Worm (Caenorhabditis elegans) whole organism, late embryonic: ENCODE data around the gene cyp-33D1.

Experiments used
- C38D4.7 ChIP-seq: fragments of 200-800 bp; sonication (Bioruptor generic); optimal IDR thresholded peaks from 2 replicates; lab custom pipeline; 2018; ENCODE audit warnings: mild to moderate bottlenecking, missing genetic modification characterization, moderate library complexity, missing compliant biosample characterization
- F13H6.1 ChIP-seq: sonication (generic microtip); optimal IDR thresholded peaks from 2 replicates; lab custom pipeline; 2016; ENCODE audit warnings: missing genetic modification characterization, missing compliant biosample characterization
- T23F11.4 ChIP-seq: fragments of 200-800 bp; sonication (Bioruptor generic); optimal IDR thresholded peaks from 2 replicates; lab custom pipeline; 2018; ENCODE audit warnings: mild to moderate bottlenecking, missing genetic modification characterization, missing compliant biosample characterization
- ceh-2 ChIP-seq: sonication (generic microtip); optimal IDR thresholded peaks from 2 replicates; lab custom pipeline; 2016; ENCODE audit warnings: missing genotype, missing genetic modification characterization, missing compliant biosample characterization
- ceh-22 ChIP-seq: sonication (generic microtip); optimal IDR thresholded peaks from 2 replicates; lab custom pipeline; 2017; ENCODE audit warnings: missing biosample characterization, missing genetic modification characterization
- ceh-24 ChIP-seq: sonication (generic microtip); optimal IDR thresholded peaks from 2 replicates; lab custom pipeline; 2016; ENCODE audit warnings: mild to moderate bottlenecking, missing genetic modification characterization, missing compliant biosample characterization
- ceh-9 ChIP-seq: sonication (generic microtip); optimal IDR thresholded peaks from 2 replicates; lab custom pipeline; 2016; ENCODE audit warnings: mild to moderate bottlenecking, missing genetic modification characterization, inconsistent platforms, missing compliant biosample characterization
- che-1 ChIP-seq: sonication (generic microtip); optimal IDR thresholded peaks from 2 replicates; lab custom pipeline; 2016; ENCODE audit warnings: mild to moderate bottlenecking, missing genetic modification characterization, missing compliant biosample characterization
- dve-1 ChIP-seq: sonication (generic microtip); optimal IDR thresholded peaks from 2 replicates; lab custom pipeline; 2017; ENCODE audit warnings: antibody characterized with exemption, mild to moderate bottlenecking, missing genetic modification characterization, missing compliant biosample characterization
- elt-2 ChIP-seq: sonication (generic microtip); optimal IDR thresholded peaks from 2 replicates; lab custom pipeline; 2016; ENCODE audit warnings: missing genetic modification reagents, missing genetic modification characterization, missing compliant biosample characterization
- fax-1 ChIP-seq: sonication (generic microtip); optimal IDR thresholded peaks from 2 replicates; lab custom pipeline; 2016; ENCODE audit warnings: missing genotype, missing genetic modification characterization, missing compliant biosample characterization
- hlh-13 ChIP-seq: fragments of 200-800 bp; sonication (Bioruptor generic); optimal IDR thresholded peaks from 2 replicates; lab custom pipeline; 2018; ENCODE audit warnings: mild to moderate bottlenecking, missing genetic modification characterization, missing compliant biosample characterization
- hlh-30 ChIP-seq: sonication (generic microtip); optimal IDR thresholded peaks from 2 replicates; lab custom pipeline; 2017; ENCODE audit warnings: antibody characterized with exemption, missing genetic modification characterization, missing compliant biosample characterization; ENCODE audit not compliant: insufficient read depth
- hlh-6 ChIP-seq: sonication (generic microtip); optimal IDR thresholded peaks from 2 replicates; lab custom pipeline; 2016; ENCODE audit warnings: missing genotype, missing genetic modification characterization, missing compliant biosample characterization
- hlh-8 ChIP-seq: sonication (generic microtip); optimal IDR thresholded peaks from 2 replicates; lab custom pipeline; 2016; ENCODE audit warnings: missing genotype, missing genetic modification characterization, missing compliant biosample characterization
- lim-6 ChIP-seq: sonication (generic microtip); optimal IDR thresholded peaks from 2 replicates; lab custom pipeline; 2016; ENCODE audit warnings: missing genetic modification characterization, missing compliant biosample characterization
- madf-2 ChIP-seq: sonication (generic microtip); optimal IDR thresholded peaks from 2 replicates; lab custom pipeline; 2017; ENCODE audit warnings: missing genetic modification characterization, missing compliant biosample characterization
- mec-3 ChIP-seq: sonication (generic microtip); optimal IDR thresholded peaks from 2 replicates; lab custom pipeline; 2016; ENCODE audit warnings: borderline replicate concordance, missing genetic modification characterization, missing compliant biosample characterization
- nhr-11 ChIP-seq: fragments of 150-350 bp; optimal IDR thresholded peaks from 2 replicates; lab custom pipeline; 2014; ENCODE audit warnings: missing biosample characterization, missing genetic modification characterization
- nhr-232 ChIP-seq: sonication (generic microtip); optimal IDR thresholded peaks from 2 replicates; lab custom pipeline; 2016; ENCODE audit warnings: missing genetic modification characterization, missing compliant biosample characterization
- odd-2 ChIP-seq: sonication (generic microtip); optimal IDR thresholded peaks from 2 replicates; lab custom pipeline; 2017; ENCODE audit warnings: antibody characterized with exemption, mild to moderate bottlenecking, missing genetic modification characterization, missing compliant biosample characterization
- pat-9 ChIP-seq: fragments of 200-800 bp; sonication (Bioruptor generic); optimal IDR thresholded peaks from 2 replicates; lab custom pipeline; 2018; ENCODE audit warnings: mild to moderate bottlenecking, missing genetic modification characterization, moderate library complexity, missing compliant biosample characterization
- ref-2 ChIP-seq: sonication (generic microtip); optimal IDR thresholded peaks from 2 replicates; lab custom pipeline; 2016; ENCODE audit warnings: missing genetic modification characterization, missing compliant biosample characterization
- rnt-1 ChIP-seq: sonication (generic microtip); optimal IDR thresholded peaks from 2 replicates; lab custom pipeline; 2016; ENCODE audit warnings: missing genetic modification characterization, missing compliant biosample characterization
- sox-2 ChIP-seq: fragments of 200-800 bp; sonication (Bioruptor generic); IDR thresholded peaks from 2 replicates; pipeline ENCODE4 v1.3.6; 2022; ENCODE audit warnings: missing genetic modification reagents, missing genetic modification characterization, missing compliant biosample characterization
- sox-4 ChIP-seq: sonication (generic microtip); optimal IDR thresholded peaks from 2 replicates; lab custom pipeline; 2017; ENCODE audit warnings: mild to moderate bottlenecking, missing genetic modification characterization, inconsistent platforms, missing compliant biosample characterization
- tbx-2 ChIP-seq: sonication (generic microtip); optimal IDR thresholded peaks from 2 replicates; lab custom pipeline; 2016; ENCODE audit warnings: missing genetic modification characterization, missing compliant biosample characterization
- tbx-7 ChIP-seq: sonication (generic microtip); optimal IDR thresholded peaks from 2 replicates; lab custom pipeline; 2016; ENCODE audit warnings: missing genotype, missing genetic modification characterization, missing compliant biosample characterization
- unc-3 ChIP-seq, 2 experiments: fragments of 200-800 bp in 1 of 2; sonication (Bioruptor generic) in 1 of 2; sonication (generic microtip) in 1 of 2; conservative IDR thresholded peaks in 1 of 2; optimal IDR thresholded peaks in 1 of 2; 2 replicates each; pipeline versions ENCODE4 v1.3.6 to Lab custom; 2016 to 2022; ENCODE audit warnings: missing compliant biosample characterization in 2 of 2, missing genetic modification characterization in 2 of 2, missing genetic modification reagents in 1 of 2
- zip-5 ChIP-seq: sonication (generic microtip); optimal IDR thresholded peaks from 2 replicates; lab custom pipeline; 2016; ENCODE audit warnings: missing genetic modification characterization, missing compliant biosample characterization
- ztf-16 ChIP-seq: sonication (generic microtip); optimal IDR thresholded peaks from 2 replicates; lab custom pipeline; 2017; ENCODE audit warnings: missing genetic modification characterization, missing compliant biosample characterization

cyp-33D1 gene

ce11 chrV:16182918-16183317, 7.3 kb upstream of the cyp-33D1 start, which contains the start of gene srh-277:
Gene srh-277 (plus strand): TSS chrV:16183218.
- no peak for TF ChIP-seq hlh-8 (tag; lab: Kevin White, UChicago)

ce11 chrV:16182110-16182509, 6.5 kb upstream of the cyp-33D1 start, which contains the start of gene srz-13:
Gene srz-13 (plus strand): TSS chrV:16182410.
- TF ChIP-seq hlh-6 (tag; lab: Kevin White, UChicago) (no peak), ztf-16 (tag; lab: Kevin White, UChicago) (no peak), F13H6.1 (tag; lab: Kevin White, UChicago) (no peak), ceh-9 (tag; lab: Kevin White, UChicago) (no peak), ref-2 (tag; lab: Kevin White, UChicago) (no peak), nhr-11 (tag; lab: Kevin White, UChicago) (no peak)

ce11 chrV:16180350-16180749, 4.7 kb upstream of the cyp-33D1 start, which contains the start of gene str-106:
Gene str-106 (plus strand): TSS chrV:16180650.
- TF ChIP-seq ref-2 (tag; lab: Kevin White, UChicago) (no peak), mec-3 (tag; lab: Kevin White, UChicago) (no peak), nhr-232 (tag; lab: Kevin White, UChicago) (no peak), tbx-2 (tag; lab: Kevin White, UChicago) (no peak), hlh-13 (no peak), fax-1 (no peak), hlh-30 (no peak), zip-5 (tag; lab: Kevin White, UChicago) (no peak), ceh-2 (no peak), elt-2 (tag; lab: Kevin White, UChicago) (no peak), sox-2 (GFP tag; lab: Robert Waterston, UW) (no peak), ceh-9 (tag; lab: Kevin White, UChicago) (no peak), pat-9 (tag; lab: Kevin White, UChicago) (no peak), lim-6 (tag; lab: Kevin White, UChicago) (no peak), madf-2 (no peak)

- TF ChIP-seq T23F11.4 (GFP tag; lab: Kevin White, UChicago) (no peak), elt-2 (tag; lab: Kevin White, UChicago) (peak; percentile 65)
These were observed 430 bp downstream of the cyp-33D1 start for ce11 chrV:16175227-16175626.

- TF ChIP-seq elt-2 (tag; lab: Kevin White, UChicago) (peak; percentile 93), nhr-11 (tag; lab: Kevin White, UChicago) (no peak)
These were observed 1.5 kb downstream of the cyp-33D1 start for ce11 chrV:16174109-16174508.

- TF ChIP-seq hlh-6 (tag; lab: Kevin White, UChicago) (no peak), tbx-2 (tag; lab: Kevin White, UChicago) (no peak), unc-3 (GFP tag; conservative IDR thresholded peaks at IDR 0.05; lab: Robert Waterston, UW) (no peak), unc-3 (tag; optimal IDR thresholded peaks at IDR 0.05; lab: Kevin White, UChicago) (no peak), dve-1 (tag; lab: Kevin White, UChicago) (no peak), tbx-7 (tag; lab: Kevin White, UChicago) (no peak), C38D4.7 (no peak), che-1 (tag; lab: Kevin White, UChicago) (no peak), ceh-24 (tag; lab: Kevin White, UChicago) (no peak)
These were observed 3.9 kb downstream of the cyp-33D1 start, which contains the start of gene K05D4.9 for ce11 chrV:16171721-16172120. Gene K05D4.9 (minus strand): TSS chrV:16171821.

ce11 chrV:16169026-16169425, 6.6 kb downstream of the cyp-33D1 start, which contains the start of gene str-111:
Gene str-111 (minus strand): TSS chrV:16169126.
- TF ChIP-seq ceh-9 (tag; lab: Kevin White, UChicago) (no peak), ref-2 (tag; lab: Kevin White, UChicago) (no peak), lim-6 (tag; lab: Kevin White, UChicago) (no peak), odd-2 (tag; lab: Kevin White, UChicago) (no peak), che-1 (tag; lab: Kevin White, UChicago) (no peak), rnt-1 (tag; lab: Kevin White, UChicago) (no peak), mec-3 (tag; lab: Kevin White, UChicago) (no peak), sox-4 (no peak), ceh-22 (tag; lab: Kevin White, UChicago) (no peak), tbx-2 (tag; lab: Kevin White, UChicago) (no peak), nhr-11 (tag; lab: Kevin White, UChicago) (no peak)
